Worm (Caenorhabditis elegans) whole organism, L4 larva: ENCODE results near the gene W04H10.1.

ENCODE experiments used
- F10B5.3 ChIP-seq: sonication (generic microtip); optimal IDR thresholded peaks from 2 replicates; lab custom pipeline; 2016; ENCODE audit warnings: mild to moderate bottlenecking, missing genetic modification characterization, missing compliant biosample characterization
- Y48G9A.11 ChIP-seq: fragments of 200-800 bp; sonication (Bioruptor generic); IDR thresholded peaks from 2 replicates; pipeline ENCODE4 v1.3.6; 2022; ENCODE audit warnings: missing genetic modification reagents, missing genetic modification characterization, missing compliant biosample characterization
- Y75B8A.6 ChIP-seq: fragments of 200-800 bp; sonication (Bioruptor generic); IDR thresholded peaks from 2 replicates; pipeline ENCODE4 v1.3.6; 2022; ENCODE audit warnings: missing genetic modification reagents, missing genetic modification characterization, missing compliant biosample characterization
- ZK546.5 ChIP-seq, 2 experiments: sonication (generic microtip); optimal IDR thresholded peaks; 2 replicates each; lab custom pipeline; 2017; ENCODE audit warnings: missing biosample characterization in 2 of 2, missing genetic modification characterization in 2 of 2
- aha-1 ChIP-seq: fragments of 150-350 bp; peaks from one replicate; lab custom pipeline; 2014; ENCODE audit warnings: missing biosample characterization, missing genetic modification characterization
- ama-1 ChIP-seq: fragments of 150-350 bp; optimal IDR thresholded peaks from 2 replicates; lab custom pipeline; 2014; ENCODE audit warnings: inconsistent platforms, mixed read lengths
- arid-1 ChIP-seq: fragments of 200-800 bp; sonication (Bioruptor generic); conservative IDR thresholded peaks from 2 replicates; pipeline ENCODE4 v1.3.6; 2022; ENCODE audit warnings: missing genetic modification reagents, missing genetic modification characterization, missing compliant biosample characterization
- attf-4 ChIP-seq: sonication (generic microtip); optimal IDR thresholded peaks from 3 replicates; lab custom pipeline; 2017; ENCODE audit warnings: missing biosample characterization, missing genetic modification characterization
- ceh-44 ChIP-seq: fragments of 200-800 bp; sonication (Bioruptor generic); IDR thresholded peaks from 2 replicates; pipeline ENCODE4 v1.3.6; 2022; ENCODE audit warnings: missing genetic modification reagents, missing genetic modification characterization, missing compliant biosample characterization
- dmd-6 ChIP-seq: fragments of 200-800 bp; sonication (Bioruptor generic); IDR thresholded peaks from 2 replicates; pipeline ENCODE4 v1.3.6; 2022; ENCODE audit warnings: missing genetic modification reagents, missing genetic modification characterization, missing compliant biosample characterization
- egl-27 ChIP-seq: sonication (generic microtip); optimal IDR thresholded peaks from 3 replicates; lab custom pipeline; 2017; ENCODE audit warnings: missing biosample characterization, missing genetic modification reagents, missing genetic modification characterization
- egl-43 ChIP-seq: fragments of 200-800 bp; sonication (Bioruptor generic); IDR thresholded peaks from 2 replicates; pipeline ENCODE4 v1.3.6; 2022; ENCODE audit warnings: missing genetic modification reagents, missing genetic modification characterization, missing compliant biosample characterization
- hlh-11 ChIP-seq: fragments of 200-800 bp; sonication (Bioruptor generic); optimal IDR thresholded peaks from 2 replicates; lab custom pipeline; 2018; ENCODE audit warnings: mild to moderate bottlenecking, missing genetic modification characterization, missing compliant biosample characterization
- hmg-1.1 ChIP-seq: fragments of 200-800 bp; sonication (Bioruptor generic); IDR thresholded peaks from 2 replicates; pipeline ENCODE4 v1.3.6; 2022; ENCODE audit warnings: missing genetic modification reagents, missing genetic modification characterization, missing compliant biosample characterization
- lin-38 ChIP-seq: fragments of 200-800 bp; sonication (Bioruptor generic); IDR thresholded peaks from 2 replicates; pipeline ENCODE4 v1.3.6; 2022; ENCODE audit warnings: missing genetic modification reagents, missing genetic modification characterization, missing compliant biosample characterization
- mdl-1 ChIP-seq, 2 experiments: fragments of 150-350 bp in 1 of 2; sonication (generic microtip) in 1 of 2; optimal IDR thresholded peaks; 2 replicates each; lab custom pipeline; 2014 to 2017; ENCODE audit warnings: missing biosample characterization in 2 of 2, missing genetic modification characterization in 2 of 2
- mes-2 ChIP-seq: sonication (generic microtip); optimal IDR thresholded peaks from 2 replicates; lab custom pipeline; 2016; ENCODE audit warnings: missing genotype, mild to moderate bottlenecking, missing genetic modification characterization, missing compliant biosample characterization; ENCODE audit not compliant: poor library complexity, severe bottlenecking
- mxl-3 ChIP-seq: fragments of 200-800 bp; sonication (Bioruptor generic); optimal IDR thresholded peaks from 2 replicates; lab custom pipeline; 2018; ENCODE audit warnings: mild to moderate bottlenecking, missing genetic modification characterization, missing compliant biosample characterization
- nhr-102 ChIP-seq: sonication (generic microtip); optimal IDR thresholded peaks from 2 replicates; lab custom pipeline; 2016; ENCODE audit warnings: mild to moderate bottlenecking, missing genetic modification characterization, moderate library complexity, missing compliant biosample characterization
- nhr-41 ChIP-seq: fragments of 200-800 bp; sonication (Bioruptor generic); IDR thresholded peaks from 2 replicates; pipeline ENCODE4 v1.3.6; 2022; ENCODE audit warnings: missing genetic modification reagents, missing genetic modification characterization, missing compliant biosample characterization
- nhr-76 ChIP-seq: fragments of 150-350 bp; optimal IDR thresholded peaks from 2 replicates; lab custom pipeline; 2014; ENCODE audit warnings: missing biosample characterization, missing genetic modification characterization
- nhr-77 ChIP-seq: fragments of 150-350 bp; optimal IDR thresholded peaks from 2 replicates; lab custom pipeline; 2014; ENCODE audit warnings: missing biosample characterization, missing genetic modification characterization
- pqm-1 ChIP-seq: sonication (generic microtip); optimal IDR thresholded peaks from 2 replicates; lab custom pipeline; 2017; ENCODE audit warnings: missing biosample characterization, missing genetic modification characterization
- rbr-2 ChIP-seq: sonication (generic microtip); optimal IDR thresholded peaks from 2 replicates; lab custom pipeline; 2016; ENCODE audit warnings: missing genotype, missing genetic modification characterization, missing compliant biosample characterization
- saeg-2 ChIP-seq: fragments of 200-800 bp; sonication (Bioruptor generic); IDR thresholded peaks from 2 replicates; pipeline ENCODE4 v1.3.6; 2022; ENCODE audit warnings: missing genetic modification reagents, missing genetic modification characterization, missing compliant biosample characterization
- spr-3 ChIP-seq: fragments of 200-800 bp; sonication (Bioruptor generic); optimal IDR thresholded peaks from 2 replicates; lab custom pipeline; 2018; ENCODE audit warnings: mild to moderate bottlenecking, missing genetic modification characterization, missing compliant biosample characterization
- tra-1 ChIP-seq: fragments of 200-800 bp; sonication (Bioruptor generic); IDR thresholded peaks from 2 replicates; pipeline ENCODE4 v1.3.6; 2022; ENCODE audit warnings: missing genetic modification reagents, missing genetic modification characterization, missing compliant biosample characterization
- unc-39 ChIP-seq: sonication (generic microtip); optimal IDR thresholded peaks from 2 replicates; lab custom pipeline; 2017; ENCODE audit warnings: missing biosample characterization, missing genetic modification characterization
- unc-62 ChIP-seq, 3 experiments: fragments of 150-350 bp in 1 of 3; sonication (generic microtip); optimal IDR thresholded peaks in 2 of 3; peaks in 1 of 3; 1 replicate in 1 of 3; 2 replicates in 2 of 3; lab custom pipeline; 2014 to 2017; ENCODE audit warnings: missing biosample characterization in 3 of 3, missing genetic modification characterization in 3 of 3, missing genetic modification reagents in 3 of 3, missing genotype in 1 of 3
- zfp-3 ChIP-seq: fragments of 200-800 bp; sonication (Bioruptor generic); conservative IDR thresholded peaks from 2 replicates; pipeline ENCODE4 v1.3.6; 2022; ENCODE audit warnings: missing genetic modification reagents, missing genetic modification characterization, missing compliant biosample characterization
- zip-2 ChIP-seq: fragments of 150-350 bp; optimal IDR thresholded peaks from 2 replicates; lab custom pipeline; 2014; ENCODE audit warnings: missing biosample characterization, missing genetic modification characterization

Gene W04H10.1

DNA sequence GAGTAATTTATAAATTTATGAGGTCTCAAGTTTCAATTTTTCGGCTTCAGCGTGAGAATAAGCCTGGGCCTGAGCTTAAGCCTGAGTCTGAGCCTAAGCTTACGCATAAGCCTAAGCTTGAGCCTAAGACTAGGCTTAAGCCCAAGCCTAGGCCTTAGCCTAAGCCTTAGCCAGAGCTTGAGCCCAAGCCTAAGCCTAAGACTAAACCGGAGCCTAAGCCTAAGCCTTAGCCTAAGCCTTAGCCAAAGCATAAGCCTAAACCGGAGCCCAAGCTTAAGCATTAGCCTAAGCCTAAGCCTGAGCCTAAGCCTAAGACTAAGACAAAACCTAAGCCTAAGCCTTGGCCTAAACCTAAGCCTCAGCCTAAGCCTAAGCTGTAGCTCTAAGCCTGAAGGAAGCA lies 34.9 kb downstream of the W04H10.1 start:
- TF ChIP-seq ama-1 (lab: Kevin White, UChicago) (no peak), nhr-102 (tag; lab: Kevin White, UChicago) (no peak), mxl-3 (GFP tag; lab: Kevin White, UChicago) (no peak), F10B5.3 (tag; lab: Kevin White, UChicago) (no peak), Y48G9A.11 (GFP tag; lab: Robert Waterston, UW) (no peak), nhr-41 (GFP tag; lab: Robert Waterston, UW) (no peak), mdl-1 (tag; optimal IDR thresholded peaks at IDR 0.05; lab: Kevin White, UChicago) (no peak)
- TF ChIP-seq, all 104 proteins: peak for 0

DNA sequence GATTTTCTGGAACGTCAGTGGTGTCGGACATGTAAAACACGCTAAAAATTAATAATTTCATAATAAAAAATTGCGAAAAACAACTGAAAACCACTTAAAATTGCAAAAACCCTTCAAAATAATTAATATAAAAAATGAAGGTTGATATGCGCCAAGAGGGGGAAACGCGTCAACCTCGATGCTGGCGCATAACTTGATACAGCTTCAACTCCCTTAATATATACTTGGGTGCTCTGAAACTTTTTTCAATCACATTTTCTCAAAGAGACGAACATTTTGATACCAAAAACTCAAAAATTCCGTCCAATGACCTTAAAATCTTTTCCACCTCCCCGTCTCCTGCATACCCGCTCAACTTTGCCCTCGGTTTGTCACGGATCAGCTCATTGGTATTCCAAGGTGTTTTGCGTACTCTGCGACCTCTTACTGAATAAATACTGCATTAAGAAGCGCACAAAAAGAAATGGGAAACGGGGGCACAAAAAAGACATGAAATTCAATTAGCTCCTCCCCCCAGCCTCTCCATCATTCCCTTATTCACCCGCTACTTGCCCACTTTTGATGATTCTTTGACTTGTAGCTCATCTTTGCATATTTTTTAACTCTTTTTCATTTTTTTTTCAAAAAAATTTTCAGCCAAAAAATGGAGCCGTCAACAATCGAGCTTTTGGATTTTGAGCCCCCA lies 41.6 kb downstream of the W04H10.1 start, which contains the start of the genes K07E8.7 and frpr-14:
Gene K07E8.7 (minus strand): TSS at position 47 of the 685 bp plus-strand sequence.
Gene frpr-14 (plus strand): TSS at position 635 of the 685 bp plus-strand sequence.
- TF ChIP-seq nhr-76 (tag; lab: Kevin White, UChicago) = no peak
- TF ChIP-seq aha-1 = peak; percentile 24
- no peak for TF ChIP-seq saeg-2 (GFP tag; lab: Robert Waterston, UW)
- no peak for TF ChIP-seq zip-2 (tag; lab: Kevin White, UChicago)
- TF ChIP-seq dmd-6 (GFP tag; lab: Robert Waterston, UW) = no peak
- no peak for TF ChIP-seq egl-27 (tag; lab: Kevin White, UChicago)
- no peak for TF ChIP-seq ama-1 (lab: Kevin White, UChicago)
- no peak for TF ChIP-seq egl-43 (GFP tag; lab: Robert Waterston, UW)
- no peak for TF ChIP-seq ceh-44
- no peak for TF ChIP-seq ZK546.5 (tag; optimal IDR thresholded peaks at IDR 0.05; lab: Kevin White, UChicago)
- no peak for TF ChIP-seq pqm-1 (tag; lab: Kevin White, UChicago)
- TF ChIP-seq mes-2 (tag; lab: Kevin White, UChicago) = peak; percentile 32
- TF ChIP-seq mdl-1 (tag; optimal IDR thresholded peaks at IDR 0.05; lab: Kevin White, UChicago) = no peak
- TF ChIP-seq Y75B8A.6 = no peak
- no peak for TF ChIP-seq nhr-77
- TF ChIP-seq rbr-2 = no peak
- peak; percentile 46 for TF ChIP-seq lin-38 (GFP tag; lab: Robert Waterston, UW)

DNA sequence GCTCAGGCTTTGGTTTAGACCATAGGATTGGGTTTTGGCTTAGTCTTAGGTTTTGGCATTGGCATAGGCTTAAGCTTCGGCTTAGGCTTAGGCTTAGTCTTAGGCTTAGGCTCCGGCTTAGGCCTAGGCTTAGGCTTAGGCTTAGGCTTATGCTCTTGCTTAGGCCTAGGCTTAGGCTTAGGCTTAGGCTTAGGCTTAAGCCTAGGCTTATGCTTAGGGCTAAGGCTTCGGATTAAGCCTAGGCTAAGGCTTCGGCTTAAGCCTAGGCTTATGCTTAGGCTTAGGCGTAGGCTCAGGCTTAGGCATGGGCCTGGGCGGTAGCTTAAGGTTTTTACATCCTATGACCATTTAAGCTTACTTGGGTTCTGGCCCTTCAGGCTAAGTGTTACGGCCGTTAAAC lies 42.5 kb downstream of the W04H10.1 start:
- TF ChIP-seq unc-62 (GFP tag; optimal IDR thresholded peaks at IDR 0.05 in 1 of 2; lab: Kevin White, UChicago) (peak in 1 of 2 experiments; percentile 12), unc-62 (tag; optimal IDR thresholded peaks at IDR 0.05; lab: Kevin White, UChicago) (no peak), spr-3 (GFP tag; lab: Kevin White, UChicago) (no peak)

DNA sequence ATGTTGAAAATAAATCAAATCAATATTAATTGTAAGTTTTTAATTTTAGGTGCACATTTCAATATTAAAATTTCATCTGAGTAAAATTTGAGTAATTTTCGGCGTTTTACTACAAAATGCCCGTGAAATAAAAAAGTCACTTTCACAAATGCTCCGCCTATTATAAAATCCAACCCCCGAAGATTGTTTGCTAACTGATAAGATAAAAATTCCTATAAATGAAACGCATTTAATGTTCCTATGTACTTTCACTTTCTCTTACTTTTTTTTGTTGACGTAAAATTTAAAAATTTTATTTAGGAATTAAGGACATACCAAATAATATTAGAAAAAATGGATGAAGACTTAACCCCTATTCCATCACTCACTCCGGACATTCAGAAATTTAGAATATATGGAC lies 49.5 kb downstream of the W04H10.1 start, which contains the start of gene sdz-24:
Gene sdz-24 (plus strand): TSS at position 301 of the 400 bp plus-strand sequence.
- TF ChIP-seq zfp-3 (no peak), egl-43 (GFP tag; lab: Robert Waterston, UW) (no peak), tra-1 (GFP tag; lab: Robert Waterston, UW) (no peak), attf-4 (tag; lab: Kevin White, UChicago) (no peak), mes-2 (tag; lab: Kevin White, UChicago) (no peak), arid-1 (GFP tag; lab: Robert Waterston, UW) (no peak), Y48G9A.11 (GFP tag; lab: Robert Waterston, UW) (no peak), hlh-11 (tag; lab: Kevin White, UChicago) (no peak), nhr-77 (no peak), nhr-41 (GFP tag; lab: Robert Waterston, UW) (no peak), hmg-1.1 (GFP tag; lab: Robert Waterston, UW) (no peak), unc-39 (tag; lab: Kevin White, UChicago) (no peak)
